Worm (Caenorhabditis elegans): Measurements from ENCODE around the gene mltn-13.

The mltn-13 gene

ce11 chrX:4469297-4469816, 21.2 kb upstream of the mltn-13 start, which contains the start of gene asb-2 (continued):
- peak; percentile 92 for TF ChIP-seq nhr-20 (tag; optimal IDR thresholded peaks at IDR 0.05)
- TF ChIP-seq unc-86 (tag; optimal IDR thresholded peaks at IDR 0.05) = peak; percentile 66
- TF ChIP-seq lin-13 (GFP tag; optimal IDR thresholded peaks at IDR 0.05) = peak; percentile 90
- peak; percentile 69 to 79 (median 78) for TF ChIP-seq dpl-1 (GFP tag; optimal IDR thresholded peaks at IDR 0.05)
- TF ChIP-seq nhr-237 (tag; optimal IDR thresholded peaks at IDR 0.05) = peak; percentile 48
- peak; percentile 47 for TF ChIP-seq aly-2 (tag; optimal IDR thresholded peaks at IDR 0.05)
- peak in 1 of 2 experiments; percentile 87 for TF ChIP-seq mdl-1 (tag; optimal IDR thresholded peaks at IDR 0.05)
- TF ChIP-seq tlp-1 (tag; optimal IDR thresholded peaks at IDR 0.05) = no peak
- peak; percentile 64 for TF ChIP-seq ztf-4 (tag; optimal IDR thresholded peaks at IDR 0.05)
- TF ChIP-seq nhr-85 (tag) = peak; percentile 92
- TF ChIP-seq efl-1 (optimal IDR thresholded peaks at IDR 0.05) = peak; percentile 79 to 90
- TF ChIP-seq efl-1 (GFP tag; optimal IDR thresholded peaks at IDR 0.05 in 1 of 2) = peak; percentile 71 to 93
- TF ChIP-seq nhr-76 (tag; optimal IDR thresholded peaks at IDR 0.05) = no peak
- peak; percentile 2 for TF ChIP-seq ceh-90 (tag; optimal IDR thresholded peaks at IDR 0.05)
- peak; percentile 58 for TF ChIP-seq egl-13 (tag; optimal IDR thresholded peaks at IDR 0.05)
- TF ChIP-seq elt-3 (tag; optimal IDR thresholded peaks at IDR 0.05) = peak in 5 of 6 experiments; percentile 43 to 87 (median 61)
- TF ChIP-seq Y116A8C.19 (tag; optimal IDR thresholded peaks at IDR 0.05; ENCODE audit: borderline replicate concordance) = no peak
- TF ChIP-seq ceh-82 (tag; optimal IDR thresholded peaks at IDR 0.05) = peak; percentile 74 to 93 (median 79)
- peak; percentile 90 for TF ChIP-seq fos-1 (tag; optimal IDR thresholded peaks at IDR 0.05)
- peak; percentile 64 for TF ChIP-seq lir-3 (tag; optimal IDR thresholded peaks at IDR 0.05; ENCODE audit: poor library complexity)
- peak; percentile 86 for TF ChIP-seq nhr-19 (GFP tag; conservative IDR thresholded peaks at IDR 0.05)
- TF ChIP-seq unc-30 (tag; optimal IDR thresholded peaks at IDR 0.05) = no peak
- peak; percentile 94 for TF ChIP-seq snu-23 (GFP tag; optimal IDR thresholded peaks at IDR 0.05)
- no peak for TF ChIP-seq pag-3 (tag; optimal IDR thresholded peaks at IDR 0.05; ENCODE audit: borderline replicate concordance, insufficient read depth)
- no peak for TF ChIP-seq sox-4 (tag; optimal IDR thresholded peaks at IDR 0.05)
- no peak for TF ChIP-seq ztf-11 (tag; optimal IDR thresholded peaks at IDR 0.05)
- TF ChIP-seq vab-15 (tag; optimal IDR thresholded peaks at IDR 0.05) = peak; percentile 22
- peak; percentile 71 for TF ChIP-seq snpc-4 (tag; optimal IDR thresholded peaks at IDR 0.05)
- TF ChIP-seq tbx-2 (tag; optimal IDR thresholded peaks at IDR 0.05) = peak; percentile 86
- peak; percentile 79 for TF ChIP-seq dsc-1 (tag; optimal IDR thresholded peaks at IDR 0.05)
- no peak for TF ChIP-seq nhr-28 (tag; optimal IDR thresholded peaks at IDR 0.05)
- peak; percentile 80 for TF ChIP-seq nhr-77 (tag; optimal IDR thresholded peaks at IDR 0.05)
- TF ChIP-seq alr-1 (tag; optimal IDR thresholded peaks at IDR 0.05; ENCODE audit: borderline replicate concordance) = no peak
- peak; percentile 64 for TF ChIP-seq C04F5.9 (tag; optimal IDR thresholded peaks at IDR 0.05)
- TF ChIP-seq nhr-12 (tag; optimal IDR thresholded peaks at IDR 0.05) = no peak
- TF ChIP-seq efl-3 (GFP tag; optimal IDR thresholded peaks at IDR 0.05) = no peak
- peak; percentile 40 for TF ChIP-seq ama-1 (optimal IDR thresholded peaks at IDR 0.05)
- TF ChIP-seq zag-1 (tag; optimal IDR thresholded peaks at IDR 0.05) = no peak
- TF ChIP-seq nhr-84 (tag; optimal IDR thresholded peaks at IDR 0.05) = no peak

ce11 chrX:4466218-4466617, 18.0 kb upstream of the mltn-13 start, which contains the start of gene nmur-3:
TSS of gene nmur-3 (plus strand) at chrX:4466518.
- TF ChIP-seq nhr-85 (tag) = no peak
- no peak for TF ChIP-seq pqm-1 (tag; optimal IDR thresholded peaks at IDR 0.05)
- TF ChIP-seq isw-1 (GFP tag; IDR thresholded peaks at IDR 0.05) = no peak
- no peak for TF ChIP-seq tbx-2 (tag; optimal IDR thresholded peaks at IDR 0.05)
- no peak for TF ChIP-seq ceh-63 (GFP tag; optimal IDR thresholded peaks at IDR 0.05)
- TF ChIP-seq sptf-1 (tag; optimal IDR thresholded peaks at IDR 0.05) = no peak
- no peak for TF ChIP-seq mef-2 (tag; optimal IDR thresholded peaks at IDR 0.05)
- TF ChIP-seq nhr-47 (tag; optimal IDR thresholded peaks at IDR 0.05) = no peak
- no peak for TF ChIP-seq unc-130 (tag; optimal IDR thresholded peaks at IDR 0.05)
- TF ChIP-seq aha-1 (tag; optimal IDR thresholded peaks at IDR 0.05) = no peak
- TF ChIP-seq nhr-11 (tag; optimal IDR thresholded peaks at IDR 0.05) = no peak
